Worm (Caenorhabditis elegans) whole organism, L2 larva: ENCODE data around the gene pes-4.

ENCODE experiments used
- nhr-11 ChIP-seq: fragments of 150-350 bp; optimal IDR thresholded peaks from 2 replicates; lab custom pipeline; 2014; ENCODE audit warnings: missing biosample characterization, missing genetic modification characterization
- unc-55 ChIP-seq: fragments of 150-350 bp; sonication (generic microtip); optimal IDR thresholded peaks from 3 replicates; lab custom pipeline; 2014; ENCODE audit warnings: missing biosample characterization, missing genetic modification reagents, missing genetic modification characterization

DNA sequence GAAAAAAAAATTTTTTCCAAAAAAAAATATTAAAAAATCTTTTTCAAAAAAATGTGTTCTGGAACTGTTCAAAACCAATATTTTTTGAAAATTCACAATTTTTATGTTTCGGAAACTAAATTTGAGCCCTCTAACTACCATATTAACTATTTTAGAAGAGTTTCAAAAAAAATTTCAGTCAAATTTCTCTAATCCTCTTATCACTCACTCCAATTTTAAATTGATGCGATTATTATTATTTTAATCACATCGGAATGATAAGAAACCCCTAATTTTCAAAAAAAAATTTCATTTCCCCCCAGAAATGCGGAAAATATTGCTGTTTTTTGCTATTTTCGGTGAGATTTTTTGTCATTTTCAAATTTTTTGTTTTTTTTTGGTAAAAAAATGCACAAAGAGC, 48.3 kb downstream of the pes-4 start, which contains the start of gene nspg-8:
- no peak for TF ChIP-seq nhr-11
- no peak for TF ChIP-seq unc-55 (GFP tag; lab: Kevin White, UChicago)
